Worm (Caenorhabditis elegans): Measurements from ENCODE around the gene gln-1.

gln-1 gene

ce11 chrX:6093046-6093445, 35.0 kb downstream of the gln-1 start, which contains the start of gene C15H9.5:
TSS of gene C15H9.5 (plus strand) at chrX:6093300.
- no peak for TF ChIP-seq tbx-2 (tag; optimal IDR thresholded peaks at IDR 0.05)
- peak in 1 of 2 experiments; percentile 28 for TF ChIP-seq lsy-2 (tag; optimal IDR thresholded peaks at IDR 0.05)
- TF ChIP-seq xbp-1 (tag; optimal IDR thresholded peaks at IDR 0.05): peak; percentile 76
- no peak for TF ChIP-seq nhr-76 (tag; optimal IDR thresholded peaks at IDR 0.05)
- no peak for TF ChIP-seq hlh-4 (tag; optimal IDR thresholded peaks at IDR 0.05)
- peak; percentile 33 for TF ChIP-seq mep-1 (tag; optimal IDR thresholded peaks at IDR 0.05)
- TF ChIP-seq zip-4 (GFP tag; optimal IDR thresholded peaks at IDR 0.05): no peak
- no peak for TF ChIP-seq ces-1 (GFP tag; optimal IDR thresholded peaks at IDR 0.05)
- TF ChIP-seq lin-13 (GFP tag; optimal IDR thresholded peaks at IDR 0.05): no peak

ce11 chrX:6097551-6097950, 39.5 kb downstream of the gln-1 start, which contains the start of gene C15H9.4:
TSS of gene C15H9.4 (plus strand) at chrX:6097643.
- TF ChIP-seq C16A3.4 (tag; optimal IDR thresholded peaks at IDR 0.05): no peak
- TF ChIP-seq nhr-90 (tag; optimal IDR thresholded peaks at IDR 0.05; ENCODE audit: poor library complexity): peak; percentile 30
- no peak for TF ChIP-seq C34B4.2 (tag; optimal IDR thresholded peaks at IDR 0.05)
- no peak for TF ChIP-seq snpc-4 (tag; optimal IDR thresholded peaks at IDR 0.05)
- no peak for TF ChIP-seq fkh-10 (GFP tag; optimal IDR thresholded peaks at IDR 0.05)
- no peak for TF ChIP-seq Y116A8C.19 (tag; optimal IDR thresholded peaks at IDR 0.05; ENCODE audit: borderline replicate concordance)
- no peak for TF ChIP-seq nhr-12 (tag; optimal IDR thresholded peaks at IDR 0.05)
- TF ChIP-seq efl-3 (GFP tag; optimal IDR thresholded peaks at IDR 0.05): no peak
- TF ChIP-seq blmp-1 (tag; optimal IDR thresholded peaks at IDR 0.05): no peak
- peak; percentile 19 to 46 for TF ChIP-seq lsy-2 (tag; optimal IDR thresholded peaks at IDR 0.05)
- peak; percentile 92 for TF ChIP-seq F16B12.6 (tag; optimal IDR thresholded peaks at IDR 0.05)
- peak; percentile 18 for TF ChIP-seq unc-86 (tag; optimal IDR thresholded peaks at IDR 0.05)
- peak; percentile 62 for TF ChIP-seq nhr-20 (tag; optimal IDR thresholded peaks at IDR 0.05)
- no peak for TF ChIP-seq unc-98 (GFP tag; IDR thresholded peaks at IDR 0.05)
- no peak for TF ChIP-seq jun-1 (tag; optimal IDR thresholded peaks at IDR 0.05)
- TF ChIP-seq aly-2 (tag; optimal IDR thresholded peaks at IDR 0.05): no peak
- TF ChIP-seq lin-35 (GFP tag; optimal IDR thresholded peaks at IDR 0.05): peak; percentile 18 to 24
- no peak for TF ChIP-seq ces-1 (GFP tag; optimal IDR thresholded peaks at IDR 0.05)
- peak; percentile 44 for TF ChIP-seq unc-130 (tag; optimal IDR thresholded peaks at IDR 0.05)
- peak; percentile 54 for TF ChIP-seq nhr-85 (tag)
- TF ChIP-seq nhr-19 (GFP tag; conservative IDR thresholded peaks at IDR 0.05): peak; percentile 41; the same call in 1 of the 2 replicates
- peak; percentile 23 to 28 for TF ChIP-seq efl-1 (optimal IDR thresholded peaks at IDR 0.05)
- peak in 1 of 2 experiments; percentile 60 for TF ChIP-seq efl-1 (GFP tag; optimal IDR thresholded peaks at IDR 0.05 in 1 of 2)
- no peak for TF ChIP-seq fos-1 (tag; optimal IDR thresholded peaks at IDR 0.05)
- TF ChIP-seq lin-14 (GFP tag; optimal IDR thresholded peaks at IDR 0.05): peak; percentile 78
- no peak for TF ChIP-seq elt-3 (tag; optimal IDR thresholded peaks at IDR 0.05)
- TF ChIP-seq mdl-1 (tag; optimal IDR thresholded peaks at IDR 0.05): peak in 1 of 2 experiments; percentile 39
- TF ChIP-seq nhr-71 (tag; optimal IDR thresholded peaks at IDR 0.05): peak; percentile 69
- TF ChIP-seq zag-1 (tag; optimal IDR thresholded peaks at IDR 0.05): no peak
- peak; percentile 26 for TF ChIP-seq vab-15 (tag; optimal IDR thresholded peaks at IDR 0.05)
- no peak for TF ChIP-seq tlp-1 (tag; optimal IDR thresholded peaks at IDR 0.05)
- TF ChIP-seq dsc-1 (tag; optimal IDR thresholded peaks at IDR 0.05): peak; percentile 46
- TF ChIP-seq xbp-1 (tag; optimal IDR thresholded peaks at IDR 0.05): peak; percentile 98
- TF ChIP-seq ceh-8 (GFP tag; optimal IDR thresholded peaks at IDR 0.05): no peak
- TF ChIP-seq hlh-4 (tag; optimal IDR thresholded peaks at IDR 0.05): no peak
- peak; percentile 29; the same call in 1 of the 2 replicates for TF ChIP-seq isw-1 (GFP tag; IDR thresholded peaks at IDR 0.05)
- TF ChIP-seq skn-1 (tag; optimal IDR thresholded peaks at IDR 0.05): peak; percentile 21
- TF ChIP-seq aha-1 (tag; optimal IDR thresholded peaks at IDR 0.05): no peak
- TF ChIP-seq sptf-1 (tag; optimal IDR thresholded peaks at IDR 0.05): no peak
- no peak for TF ChIP-seq nhr-28 (tag; optimal IDR thresholded peaks at IDR 0.05)
- TF ChIP-seq ceh-88 (GFP tag; IDR thresholded peaks at IDR 0.05): no peak
- TF ChIP-seq rnt-1 (tag; optimal IDR thresholded peaks at IDR 0.05): peak; percentile 75
- TF ChIP-seq mep-1 (tag; optimal IDR thresholded peaks at IDR 0.05): peak; percentile 21
- TF ChIP-seq dpl-1 (GFP tag; optimal IDR thresholded peaks at IDR 0.05): peak in 2 of 3 experiments; percentile 13 to 17
- TF ChIP-seq snu-23 (GFP tag; optimal IDR thresholded peaks at IDR 0.05): peak; percentile 67
- TF ChIP-seq hlh-17 (GFP tag; optimal IDR thresholded peaks at IDR 0.05; ENCODE audit: borderline replicate concordance): no peak
- no peak for TF ChIP-seq irx-1 (tag; optimal IDR thresholded peaks at IDR 0.05)
